Fruit fly (Drosophila melanogaster) whole organism, embryonic: ENCODE data around the gene CG12945.

Experiments
- Aef1 ChIP-seq: fragments of 200-800 bp; sonication (Bioruptor generic); IDR thresholded peaks from 3 replicates; pipeline ENCODE4 v1.3.6; 2022; ENCODE audit warnings: missing biosample characterization, missing genetic modification characterization
- CG10543 ChIP-seq: fragments of 200-800 bp; sonication (Bioruptor generic); optimal IDR thresholded peaks from 3 replicates; lab custom pipeline; 2017; ENCODE audit warnings: missing biosample characterization, mild to moderate bottlenecking, missing genetic modification characterization, moderate library complexity
- CG11398 ChIP-seq: fragments of 200-800 bp; sonication (Bioruptor generic); optimal IDR thresholded peaks from 2 replicates; lab custom pipeline; 2016; ENCODE audit warnings: missing biosample characterization, missing genetic modification characterization
- CG11696 ChIP-seq: fragments of 200-800 bp; sonication (Bioruptor generic); IDR thresholded peaks from 2 replicates; pipeline ENCODE4 v1.3.6; 2022; ENCODE audit warnings: missing biosample characterization, missing genetic modification characterization
- CG12769 ChIP-seq: fragments of 200-800 bp; sonication (Bioruptor generic); optimal IDR thresholded peaks from 2 replicates; lab custom pipeline; 2019; ENCODE audit warnings: missing biosample characterization, mild to moderate bottlenecking, missing genetic modification characterization, moderate library complexity
- CG13296 ChIP-seq: fragments of 200-800 bp; sonication (Bioruptor generic); optimal IDR thresholded peaks from 3 replicates; lab custom pipeline; 2018; ENCODE audit warnings: missing biosample characterization, mild to moderate bottlenecking, missing genetic modification characterization
- CG17802 ChIP-seq: fragments of 200-800 bp; sonication (Bioruptor generic); optimal IDR thresholded peaks from 2 replicates; lab custom pipeline; 2018; ENCODE audit warnings: missing biosample characterization, mild to moderate bottlenecking, missing genetic modification characterization, moderate library complexity
- CG18599 ChIP-seq: fragments of 200-800 bp; sonication (Bioruptor generic); optimal IDR thresholded peaks from 3 replicates; lab custom pipeline; 2017; ENCODE audit warnings: missing biosample characterization, missing genetic modification characterization, mild to moderate bottlenecking, moderate library complexity, missing genetic modification reagents
- CG2678 ChIP-seq: fragments of 200-800 bp; sonication (Bioruptor generic); optimal IDR thresholded peaks from 3 replicates; lab custom pipeline; 2019; ENCODE audit warnings: missing biosample characterization, mild to moderate bottlenecking, missing genetic modification characterization, moderate library complexity
- CG32767 ChIP-seq: fragments of 200-800 bp; sonication (Bioruptor generic); IDR thresholded peaks from 2 replicates; pipeline ENCODE4 v1.3.6; 2022; ENCODE audit warnings: missing biosample characterization, missing genetic modification characterization
- CG33213 ChIP-seq: fragments of 200-800 bp; sonication (Bioruptor generic); optimal IDR thresholded peaks from 3 replicates; lab custom pipeline; 2016; ENCODE audit warnings: missing biosample characterization, missing genetic modification characterization
- CG34376 ChIP-seq: fragments of 200-800 bp; sonication (Bioruptor generic); optimal IDR thresholded peaks from 2 replicates; lab custom pipeline; 2018; ENCODE audit warnings: missing biosample characterization, mild to moderate bottlenecking, missing genetic modification characterization
- CG7839 ChIP-seq: fragments of 200-800 bp; sonication (Bioruptor generic); optimal IDR thresholded peaks from 3 replicates; lab custom pipeline; 2018; ENCODE audit warnings: missing biosample characterization, mild to moderate bottlenecking, missing genetic modification characterization, moderate library complexity
- CG7987 ChIP-seq: fragments of 200-800 bp; sonication (Bioruptor generic); optimal IDR thresholded peaks from 2 replicates; lab custom pipeline; 2018; ENCODE audit warnings: missing biosample characterization, mild to moderate bottlenecking, missing genetic modification characterization, moderate library complexity
- CG8388 ChIP-seq: fragments of 200-800 bp; sonication (Bioruptor generic); optimal IDR thresholded peaks from 2 replicates; lab custom pipeline; 2019; ENCODE audit warnings: missing biosample characterization, mild to moderate bottlenecking, missing genetic modification characterization, moderate library complexity
- Deaf1 ChIP-seq: fragments of 200-800 bp; optimal IDR thresholded peaks from 3 replicates; lab custom pipeline; 2019; ENCODE audit warnings: missing biosample characterization, mild to moderate bottlenecking, missing genetic modification characterization, moderate library complexity
- Dip3 ChIP-seq: fragments of 200-800 bp; sonication (Bioruptor generic); optimal IDR thresholded peaks from 3 replicates; lab custom pipeline; 2016; ENCODE audit warnings: missing biosample characterization, missing genetic modification characterization
- Doc3 ChIP-seq: fragments of 200-800 bp; sonication (Bioruptor generic); IDR thresholded peaks from 3 replicates; pipeline ENCODE4 v1.3.6; 2022; ENCODE audit warnings: missing biosample characterization, missing genetic modification characterization; ENCODE audit not compliant: partially characterized antibody
- E2f1 ChIP-seq: fragments of 200-800 bp; sonication (Bioruptor generic); IDR thresholded peaks from 2 replicates; pipeline ENCODE4 v1.3.6; 2022; ENCODE audit warnings: missing biosample characterization, missing genetic modification characterization
- Gug ChIP-seq: fragments of 200-800 bp; sonication (Bioruptor generic); IDR thresholded peaks from 4 replicates; pipeline ENCODE4 v1.3.6; 2022; ENCODE audit warnings: missing biosample characterization, missing genetic modification characterization
- HmgZ ChIP-seq: fragments of 200-800 bp; sonication (Bioruptor generic); optimal IDR thresholded peaks from 2 replicates; lab custom pipeline; 2018; ENCODE audit warnings: missing biosample characterization, mild to moderate bottlenecking, missing genetic modification characterization
- Hmr ChIP-seq: fragments of 200-800 bp; sonication (Bioruptor generic); optimal IDR thresholded peaks from 3 replicates; lab custom pipeline; 2017; ENCODE audit warnings: mild to moderate bottlenecking, missing biosample characterization, missing genetic modification reagents, missing genetic modification characterization
- Hsf ChIP-seq: fragments of 200-800 bp; sonication (Bioruptor generic); optimal IDR thresholded peaks from 3 replicates; lab custom pipeline; 2016; ENCODE audit warnings: missing biosample characterization, missing genetic modification characterization
- Med ChIP-seq: fragments of 200-800 bp; sonication (Bioruptor generic); peaks from one replicate; lab custom pipeline; 2016; ENCODE audit warnings: missing biosample characterization, missing genetic modification characterization, mild to moderate bottlenecking, inconsistent platforms, moderate library complexity
- Myb ChIP-seq: fragments of 200-800 bp; sonication (Bioruptor generic); optimal IDR thresholded peaks from 2 replicates; lab custom pipeline; 2016; ENCODE audit warnings: missing biosample characterization, missing genetic modification characterization
- NK7.1 ChIP-seq: fragments of 200-800 bp; sonication (Bioruptor generic); optimal IDR thresholded peaks from 3 replicates; lab custom pipeline; 2016; ENCODE audit warnings: missing biosample characterization, missing genetic modification characterization
- Nf-YA ChIP-seq: fragments of 200-800 bp; sonication (Bioruptor generic); IDR thresholded peaks from 2 replicates; pipeline ENCODE4 v1.3.6; 2022; ENCODE audit warnings: missing biosample characterization, missing genetic modification characterization
- Pdp1 ChIP-seq, 2 experiments: fragments of 200-800 bp; sonication (Bioruptor generic); optimal IDR thresholded peaks; 3 replicates each; lab custom pipeline; 2016; ENCODE audit warnings: missing biosample characterization in 2 of 2, missing genetic modification characterization in 2 of 2, mild to moderate bottlenecking in 1 of 2, moderate library complexity in 1 of 2
- Rx ChIP-seq: fragments of 200-800 bp; sonication (Bioruptor generic); IDR thresholded peaks from 2 replicates; pipeline ENCODE4 v1.3.6; 2022; ENCODE audit warnings: missing biosample characterization, missing genetic modification characterization
- Sin3A ChIP-seq: fragments of >200 bp; optimal IDR thresholded peaks from 2 replicates; lab custom pipeline; 2018
- Sox100B ChIP-seq: fragments of 200-800 bp; sonication (Bioruptor generic); optimal IDR thresholded peaks from 3 replicates; lab custom pipeline; 2018; ENCODE audit warnings: missing biosample characterization, mild to moderate bottlenecking, missing genetic modification characterization
- Vsx1 ChIP-seq: fragments of 200-800 bp; sonication (Bioruptor generic); optimal IDR thresholded peaks from 2 replicates; lab custom pipeline; 2017; ENCODE audit warnings: missing biosample characterization, mild to moderate bottlenecking, missing genetic modification characterization, missing genetic modification reagents
- bab2 ChIP-seq: fragments of 200-800 bp; sonication (Bioruptor generic); optimal IDR thresholded peaks from 2 replicates; lab custom pipeline; 2016; ENCODE audit warnings: missing biosample characterization, missing genetic modification characterization
- chinmo ChIP-seq: fragments of 200-800 bp; sonication (Bioruptor generic); IDR thresholded peaks from 4 replicates; pipeline ENCODE4 v1.3.6; 2022; ENCODE audit warnings: missing biosample characterization, missing genetic modification characterization; ENCODE audit not compliant: partially characterized antibody
- dysf ChIP-seq: fragments of 200-800 bp; sonication (Bioruptor generic); IDR thresholded peaks from 3 replicates; pipeline ENCODE4 v1.3.6; 2022; ENCODE audit warnings: missing biosample characterization, missing genetic modification characterization
- exex ChIP-seq: fragments of 200-800 bp; sonication (Bioruptor generic); optimal IDR thresholded peaks from 4 replicates; lab custom pipeline; 2018; ENCODE audit warnings: missing biosample characterization, mild to moderate bottlenecking, missing genetic modification characterization, moderate library complexity
- ftz-f1 ChIP-seq: fragments of 200-800 bp; sonication (Bioruptor generic); optimal IDR thresholded peaks from 2 replicates; lab custom pipeline; 2016; ENCODE audit warnings: missing biosample characterization, missing genetic modification characterization
- gce ChIP-seq: fragments of 200-800 bp; sonication (Bioruptor generic); IDR thresholded peaks from 3 replicates; pipeline ENCODE4 v1.3.6; 2022; ENCODE audit warnings: missing biosample characterization, missing genetic modification characterization
- grn ChIP-seq: fragments of 200-800 bp; sonication (Bioruptor generic); optimal IDR thresholded peaks from 3 replicates; lab custom pipeline; 2017; ENCODE audit warnings: missing biosample characterization, missing genetic modification characterization
- gro ChIP-seq: fragments of 200-800 bp; sonication (Bioruptor generic); optimal IDR thresholded peaks from 2 replicates; lab custom pipeline; 2016; ENCODE audit warnings: missing biosample characterization, missing genetic modification characterization
- kay ChIP-seq: fragments of 200-800 bp; sonication (Bioruptor generic); optimal IDR thresholded peaks from 2 replicates; lab custom pipeline; 2016; ENCODE audit warnings: missing biosample characterization, missing genetic modification characterization
- lab ChIP-seq: fragments of 200-800 bp; sonication (Bioruptor generic); optimal IDR thresholded peaks from 3 replicates; lab custom pipeline; 2017; ENCODE audit warnings: missing biosample characterization, missing genetic modification characterization, mild to moderate bottlenecking, moderate library complexity, missing genetic modification reagents
- mirr ChIP-seq: fragments of 200-800 bp; sonication (Bioruptor generic); optimal IDR thresholded peaks from 3 replicates; lab custom pipeline; 2018; ENCODE audit warnings: missing biosample characterization, mild to moderate bottlenecking, missing genetic modification characterization
- phol ChIP-seq: fragments of 200-800 bp; sonication (Bioruptor generic); optimal IDR thresholded peaks from 3 replicates; lab custom pipeline; 2018; ENCODE audit warnings: missing biosample characterization, mild to moderate bottlenecking, missing genetic modification characterization, moderate library complexity
- pzg ChIP-seq: fragments of 200-800 bp; sonication (Bioruptor generic); optimal IDR thresholded peaks from 3 replicates; lab custom pipeline; 2018; ENCODE audit warnings: missing biosample characterization, mild to moderate bottlenecking, missing genetic modification characterization, moderate library complexity
- slou ChIP-seq: fragments of 200-800 bp; sonication (Bioruptor generic); optimal IDR thresholded peaks from 3 replicates; lab custom pipeline; 2016; ENCODE audit warnings: missing biosample characterization, missing genetic modification characterization
- stc ChIP-seq: fragments of 200-800 bp; sonication (Bioruptor generic); IDR thresholded peaks from 2 replicates; pipeline ENCODE4 v1.3.6; 2022; ENCODE audit warnings: missing biosample characterization, missing genetic modification characterization
- sug ChIP-seq: fragments of 200-800 bp; optimal IDR thresholded peaks from 2 replicates; lab custom pipeline; 2019; ENCODE audit warnings: missing biosample characterization, mild to moderate bottlenecking, missing genetic modification characterization, moderate library complexity
- tgo ChIP-seq: fragments of 200-800 bp; sonication (Bioruptor generic); IDR thresholded peaks from 3 replicates; pipeline ENCODE4 v1.3.6; 2022; ENCODE audit warnings: missing biosample characterization, missing genetic modification characterization
- tio ChIP-seq: fragments of 200-800 bp; sonication (Bioruptor generic); optimal IDR thresholded peaks from 2 replicates; lab custom pipeline; 2017; ENCODE audit warnings: missing biosample characterization, missing genetic modification characterization, inconsistent platforms
- zen ChIP-seq: fragments of 200-800 bp; sonication (Bioruptor generic); optimal IDR thresholded peaks from 3 replicates; lab custom pipeline; 2018; ENCODE audit warnings: missing biosample characterization, mild to moderate bottlenecking, missing genetic modification characterization, moderate library complexity

The CG12945 gene

DNA sequence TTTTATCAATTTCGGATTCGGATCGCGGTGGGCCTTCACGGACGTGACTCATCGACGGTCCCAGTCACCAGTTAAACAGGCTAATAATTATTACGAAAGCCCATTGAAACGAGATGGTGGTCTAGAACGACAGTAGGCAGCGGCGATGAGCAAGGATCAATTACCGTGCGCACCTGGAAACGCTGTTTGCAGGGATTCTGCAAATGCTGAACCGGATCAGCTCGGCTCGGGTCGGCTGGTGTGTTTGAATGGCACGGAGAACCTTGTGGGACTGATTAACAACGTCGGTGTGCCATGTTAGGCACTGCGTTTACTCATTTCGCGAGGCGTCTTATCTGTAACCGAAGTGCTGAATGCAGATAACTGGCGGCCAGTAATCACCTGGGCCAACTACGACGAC lies 16.9 kb downstream of the CG12945 start, which contains the start of gene Whamy:
Gene Whamy (minus strand): TSS at position 273 of the 400 bp plus-strand sequence.
- TF ChIP-seq CG34376 (GFP tag; lab: Kevin White, UChicago) = peak; percentile 76
- peak; percentile 77 for TF ChIP-seq mirr (GFP tag; lab: Kevin White, UChicago)
- no peak for TF ChIP-seq Doc3 (GFP tag; lab: Robert Waterston, UW)
- TF ChIP-seq Vsx1 (GFP tag; lab: Kevin White, UChicago) = peak; percentile 25
- no peak for TF ChIP-seq CG8388
- no peak for TF ChIP-seq dysf (GFP tag; lab: Robert Waterston, UW)
- TF ChIP-seq Hmr (GFP tag; lab: Kevin White, UChicago) = peak; percentile 20
- peak; percentile 74 for TF ChIP-seq exex (tag; lab: Kevin White, UChicago)
- TF ChIP-seq CG13296 (GFP tag; lab: Kevin White, UChicago) = peak; percentile 5
- no peak for TF ChIP-seq CG7839
- TF ChIP-seq ftz-f1 (GFP tag; lab: Kevin White, UChicago) = peak; percentile 49
- no peak for TF ChIP-seq slou (GFP tag; lab: Kevin White, UChicago)
- peak; percentile 62 for TF ChIP-seq grn (GFP tag; lab: Kevin White, UChicago)
- peak; percentile 75 for TF ChIP-seq sug
- TF ChIP-seq bab2 = no peak
- 0 out of 4 replicates have a peak, but pooled peaks have one; percentile 33 for TF ChIP-seq chinmo (GFP tag; lab: Robert Waterston, UW)
- TF ChIP-seq Rx (GFP tag; lab: Robert Waterston, UW) = no peak
- TF ChIP-seq CG12769 (tag; lab: Kevin White, UChicago) = peak; percentile 11
- peak; percentile 70 for TF ChIP-seq Med (GFP tag; lab: Kevin White, UChicago)
- TF ChIP-seq HmgZ (tag; lab: Kevin White, UChicago) = peak; percentile 21
- no peak for TF ChIP-seq CG7987
- peak; percentile 36 for TF ChIP-seq CG18599 (GFP tag; lab: Kevin White, UChicago)
- no peak for TF ChIP-seq tio
- TF ChIP-seq Hsf = no peak
- TF ChIP-seq CG11398 (GFP tag; lab: Kevin White, UChicago) = no peak
- no peak for TF ChIP-seq phol (tag; lab: Kevin White, UChicago)
- no peak for TF ChIP-seq CG17802 (tag; lab: Kevin White, UChicago)
- TF ChIP-seq kay (GFP tag; lab: Kevin White, UChicago) = peak; percentile 44
- peak; percentile 66 for TF ChIP-seq lab (GFP tag; lab: Kevin White, UChicago)
- peak; percentile 82 for TF ChIP-seq Deaf1 (tag; lab: Kevin White, UChicago)
- peak in 1 of 2 experiments; percentile 9 for TF ChIP-seq Pdp1 (GFP tag; optimal IDR thresholded peaks at IDR 0.05; lab: Kevin White, UChicago)
- peak; percentile 73 for TF ChIP-seq CG10543 (GFP tag; lab: Kevin White, UChicago)

dm6 chr3R:9771519-9771972 lies 19.5 kb downstream of the CG12945 start, which contains the start of gene CG9471:
CG9471 (minus strand) TSS chr3R:9771542.
- peak; percentile 88; the same call in 1 of the 2 replicates for TF ChIP-seq CG32767 (GFP tag; lab: Robert Waterston, UW)
- TF ChIP-seq pzg (GFP tag; lab: Kevin White, UChicago) = peak; percentile 54
- TF ChIP-seq tgo = peak; percentile 92
- TF ChIP-seq Dip3 (GFP tag; lab: Kevin White, UChicago) = peak; percentile 94
- peak; percentile 84 for TF ChIP-seq CG11696
- peak; percentile 96 for TF ChIP-seq Med (GFP tag; lab: Kevin White, UChicago)
- peak; percentile 80; the same call in 2 of the 3 replicates for TF ChIP-seq gce (GFP tag; lab: Robert Waterston, UW)
- peak; percentile 85 for TF ChIP-seq NK7.1
- peak; percentile 80 for TF ChIP-seq CG33213 (GFP tag; lab: Kevin White, UChicago)
- peak; percentile 85 for TF ChIP-seq Sox100B
- peak; percentile 74 for TF ChIP-seq Myb
- TF ChIP-seq E2f1 (GFP tag; lab: Robert Waterston, UW) = peak; percentile 91
- peak; percentile 88 for TF ChIP-seq zen (tag; lab: Kevin White, UChicago)
- TF ChIP-seq CG2678 (tag; lab: Kevin White, UChicago) = peak; percentile 95
- peak; percentile 89 for TF ChIP-seq gro (GFP tag; lab: Kevin White, UChicago)
- peak; percentile 91 for TF ChIP-seq Aef1 (GFP tag; lab: Robert Waterston, UW)
- peak; percentile 94 for TF ChIP-seq stc (GFP tag; lab: Robert Waterston, UW)
- peak; percentile 89 for TF ChIP-seq Gug (GFP tag; lab: Robert Waterston, UW)
- no peak for TF ChIP-seq Sin3A (lab: Kevin White, UChicago)
- peak; percentile 88 for TF ChIP-seq Nf-YA (GFP tag; lab: Robert Waterston, UW)
